Worm (Caenorhabditis elegans): ENCODE data around the gene K12B6.11.

K12B6.11 gene

DNA sequence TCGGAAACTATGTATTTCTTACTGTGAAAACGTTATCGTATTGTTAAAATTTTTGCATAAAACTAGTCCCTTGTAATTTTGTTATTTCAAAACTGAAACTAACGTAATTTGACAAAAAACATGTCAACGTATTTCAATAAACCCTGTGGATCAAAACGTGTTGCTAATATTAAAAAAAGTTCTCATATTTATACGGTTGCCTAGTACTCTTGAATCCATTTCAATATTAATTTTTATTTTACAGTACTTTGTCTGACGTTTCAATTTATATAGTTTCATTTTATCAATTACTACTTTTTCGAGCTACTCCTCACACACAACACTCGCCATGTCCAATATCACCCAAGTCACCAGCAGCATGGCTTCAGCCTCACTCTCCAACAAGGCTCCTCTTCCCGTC lies 14.8 kb downstream of the K12B6.11 start, which contains the start of gene sago-1:
TSS of gene sago-1 (plus strand) at position 301 of the 400 bp plus-strand sequence.
- TF ChIP-seq C17E4.6 (GFP tag; IDR thresholded peaks at IDR 0.05) (no peak), D2030.7 (GFP tag; IDR thresholded peaks at IDR 0.05) (no peak), somi-1 (GFP tag; optimal IDR thresholded peaks at IDR 0.05) (no peak), egrh-3 (GFP tag; IDR thresholded peaks at IDR 0.05) (no peak), F39B2.1 (GFP tag; IDR thresholded peaks at IDR 0.05) (no peak), chd-7 (tag; optimal IDR thresholded peaks at IDR 0.05) (no peak), him-1 (tag; optimal IDR thresholded peaks at IDR 0.05) (no peak)

DNA sequence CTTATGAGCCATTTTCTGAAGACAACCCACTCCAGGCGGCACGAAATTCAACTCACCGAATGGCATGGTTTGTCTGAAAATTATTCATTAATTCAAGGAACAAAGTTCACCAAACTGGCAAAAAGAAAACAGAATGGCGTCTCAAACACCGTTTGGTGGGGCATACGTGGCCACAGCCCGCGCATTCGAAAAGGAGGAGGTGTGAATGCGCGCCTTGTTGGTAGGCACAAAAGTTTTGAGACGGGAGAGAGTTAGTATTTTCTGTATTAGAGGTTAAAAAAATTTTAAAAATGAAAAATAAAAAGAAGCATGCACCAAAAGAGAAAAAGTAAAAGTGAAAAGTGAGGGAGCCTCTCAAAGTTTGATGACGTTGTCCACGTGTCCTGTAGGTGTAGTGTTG lies 23.2 kb downstream of the K12B6.11 start:
- TF ChIP-seq madf-6 (GFP tag; IDR thresholded peaks at IDR 0.05) (peak; percentile 62), madf-8 (GFP tag; conservative IDR thresholded peaks at IDR 0.05) (0 out of 2 replicates have a peak, but pooled peaks have one; percentile 7), snpc-1.1 (tag; optimal IDR thresholded peaks at IDR 0.05; ENCODE audit: insufficient read depth) (no peak), tlf-1 (GFP tag; optimal IDR thresholded peaks at IDR 0.05) (no peak), Y56A3A.18 (GFP tag; IDR thresholded peaks at IDR 0.05) (no peak), efl-1 (GFP tag; optimal IDR thresholded peaks at IDR 0.05) (peak; percentile 60), hmg-1.2 (GFP tag; IDR thresholded peaks at IDR 0.05) (no peak)

ce11 chrV:6316632-6317031 lies 27.9 kb downstream of the K12B6.11 start, which contains the start of gene cest-24:
cest-24 (plus strand) TSS chrV:6316932.
- no peak for TF ChIP-seq Y79H2A.3 (GFP tag; conservative IDR thresholded peaks at IDR 0.05)
- no peak for TF ChIP-seq D2030.7 (GFP tag; IDR thresholded peaks at IDR 0.05)
- no peak for TF ChIP-seq atf-7 (tag; optimal IDR thresholded peaks at IDR 0.05)
- no peak for TF ChIP-seq attf-5 (GFP tag; optimal IDR thresholded peaks at IDR 0.05)
- TF ChIP-seq ceh-27 (GFP tag; optimal IDR thresholded peaks at IDR 0.05) = no peak
- no peak for TF ChIP-seq dpff-1 (tag; optimal IDR thresholded peaks at IDR 0.05)

DNA sequence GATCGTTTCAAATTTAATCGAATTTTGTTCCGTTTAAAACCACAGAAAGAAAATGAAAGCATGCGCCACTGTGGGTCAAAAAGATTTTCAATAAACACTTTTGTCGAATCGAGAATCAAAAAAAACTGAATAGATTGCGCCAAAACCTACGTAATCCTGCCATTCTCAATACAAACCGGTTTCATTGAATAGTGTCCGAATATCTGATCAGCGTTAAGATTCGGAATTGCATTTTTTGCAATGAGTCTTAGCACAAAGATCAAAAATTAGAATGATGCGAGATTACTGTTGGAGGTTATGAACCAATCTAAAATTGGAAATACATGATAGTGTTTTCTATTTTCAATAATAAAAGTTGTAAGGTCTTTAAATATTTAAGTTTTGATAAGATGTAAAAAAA lies 29.2 kb downstream of the K12B6.11 start:
- TF ChIP-seq atf-7 (tag; optimal IDR thresholded peaks at IDR 0.05) (no peak), nhr-80 (tag; optimal IDR thresholded peaks at IDR 0.05) (no peak), rcor-1 (GFP tag; IDR thresholded peaks at IDR 0.05) (no peak), ceh-79 (tag; optimal IDR thresholded peaks at IDR 0.05) (no peak), mxl-1 (tag; optimal IDR thresholded peaks at IDR 0.05) (no peak), nfyb-1 (GFP tag; IDR thresholded peaks at IDR 0.05) (no peak)

ce11 chrV:6319358-6319757 lies 30.7 kb downstream of the K12B6.11 start:
- TF ChIP-seq B0019.2 (GFP tag; conservative IDR thresholded peaks at IDR 0.05) (no peak), ccch-3 (GFP tag; optimal IDR thresholded peaks at IDR 0.05) (no peak), atf-7 (tag; optimal IDR thresholded peaks at IDR 0.05) (no peak), lsl-1 (GFP tag; optimal IDR thresholded peaks at IDR 0.05) (no peak), egrh-3 (GFP tag; IDR thresholded peaks at IDR 0.05) (no peak)

- TF ChIP-seq nfyb-1 (GFP tag; IDR thresholded peaks at IDR 0.05) (no peak), hlh-12 (tag; optimal IDR thresholded peaks at IDR 0.05) (no peak)
These were observed 32.6 kb downstream of the K12B6.11 start for ce11 chrV:6321280-6321679.

DNA sequence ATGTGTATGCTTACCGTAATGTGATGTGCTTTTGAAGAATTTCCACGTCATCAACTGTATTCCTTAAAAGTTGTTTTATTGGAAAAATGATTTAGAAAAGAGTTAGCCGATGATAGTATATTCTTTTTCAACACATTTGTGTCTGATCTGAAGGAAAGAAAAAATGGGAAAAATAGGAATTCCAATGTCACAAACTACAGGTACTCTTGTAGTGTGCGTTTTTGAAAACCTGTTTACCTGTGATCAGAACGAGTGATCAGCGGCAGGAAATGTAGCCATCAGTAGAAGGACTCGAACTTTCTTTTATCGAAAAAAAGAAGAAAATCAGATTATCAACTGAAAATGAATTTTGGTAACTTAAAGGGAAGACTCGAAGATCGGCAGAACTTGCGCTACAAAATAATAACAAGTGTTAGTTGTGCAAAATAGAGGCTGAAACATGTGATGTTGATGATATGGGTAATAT lies 33.1 kb downstream of the K12B6.11 start, which contains the start of gene T28C12.15:
TSS of gene T28C12.15 (minus strand) at position 51 of the 466 bp plus-strand sequence.
- TF ChIP-seq nhr-179 (tag; optimal IDR thresholded peaks at IDR 0.05) = no peak
- no peak for TF ChIP-seq T26A5.8 (tag; optimal IDR thresholded peaks at IDR 0.05)
- TF ChIP-seq hsf-1 (GFP tag; IDR thresholded peaks at IDR 0.05) = 0 out of 2 replicates have a peak, but pooled peaks have one; percentile 15

Data from whole organism, young adult.